Worm (Caenorhabditis elegans): ENCODE measurements around the gene srh-130.

Gene srh-130

ce11 chrV:5192501-5192900, 41.5 kb downstream of the srh-130 start, which contains the start of gene C03A7.13 (continued):
- TF ChIP-seq ceh-32 (tag; optimal IDR thresholded peaks at IDR 0.05; ENCODE audit: poor library complexity) = no peak
- no peak for TF ChIP-seq fkh-10 (GFP tag; optimal IDR thresholded peaks at IDR 0.05)
- TF ChIP-seq lin-39 (tag; optimal IDR thresholded peaks at IDR 0.05) = no peak
- no peak for TF ChIP-seq arid-1 (GFP tag; conservative IDR thresholded peaks at IDR 0.05)
- no peak for TF ChIP-seq madf-5 (GFP tag; IDR thresholded peaks at IDR 0.05)
- TF ChIP-seq nhr-111 (GFP tag; optimal IDR thresholded peaks at IDR 0.05) = no peak
- no peak for TF ChIP-seq zfp-2 (tag; optimal IDR thresholded peaks at IDR 0.05)
- TF ChIP-seq nhr-77 (tag; optimal IDR thresholded peaks at IDR 0.05) = peak; percentile 86
- TF ChIP-seq snpc-1.2 (GFP tag; IDR thresholded peaks at IDR 0.05) = no peak
- TF ChIP-seq T26A8.4 (GFP tag; IDR thresholded peaks at IDR 0.05) = no peak
- TF ChIP-seq R02D3.7 (tag; optimal IDR thresholded peaks at IDR 0.05) = no peak
- no peak for TF ChIP-seq daf-19 (GFP tag; conservative IDR thresholded peaks at IDR 0.05)
- no peak for TF ChIP-seq sdz-12 (GFP tag; optimal IDR thresholded peaks at IDR 0.05)
- no peak for TF ChIP-seq daf-8 (GFP tag; IDR thresholded peaks at IDR 0.05)
- no peak for TF ChIP-seq pha-4 (GFP tag; IDR thresholded peaks at IDR 0.05)
- no peak for TF ChIP-seq pha-4 (tag; optimal IDR thresholded peaks at IDR 0.05)
- TF ChIP-seq php-3 (GFP tag; IDR thresholded peaks at IDR 0.05) = peak; percentile 90
- TF ChIP-seq lir-3 (tag; optimal IDR thresholded peaks at IDR 0.05) = no peak
- no peak for TF ChIP-seq zip-11 (GFP tag; IDR thresholded peaks at IDR 0.05)
- TF ChIP-seq hlh-11 (tag; optimal IDR thresholded peaks at IDR 0.05) = peak; percentile 77
- no peak for TF ChIP-seq ctbp-1 (GFP tag; IDR thresholded peaks at IDR 0.05)
- peak; percentile 59; the same call in 1 of the 2 replicates for TF ChIP-seq tra-1 (GFP tag; IDR thresholded peaks at IDR 0.05)

DNA sequence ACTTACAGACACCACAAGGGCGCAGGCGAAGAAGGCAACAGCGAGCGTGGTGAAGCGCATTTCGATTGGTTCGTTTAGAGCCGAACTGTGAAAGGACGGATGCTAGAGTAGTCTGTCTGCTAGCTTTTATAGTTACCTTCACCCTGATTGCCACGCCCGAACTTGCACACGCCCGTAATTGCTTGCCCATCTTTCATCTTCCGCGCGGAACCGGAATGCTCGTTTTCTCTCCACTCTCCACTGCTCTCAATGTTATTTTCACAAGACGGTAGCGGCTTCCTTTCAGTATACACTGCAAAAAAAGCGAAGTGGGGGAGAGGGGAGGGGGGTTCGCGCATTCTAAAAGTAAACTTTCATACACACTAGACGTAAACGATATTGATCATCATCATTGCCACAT, 43.5 kb downstream of the srh-130 start, which contains the start of gene abu-8:
Gene abu-8 (minus strand): TSS at position 101 of the 400 bp plus-strand sequence.
- TF ChIP-seq saeg-2 (GFP tag; IDR thresholded peaks at IDR 0.05) (no peak), snpc-1.2 (GFP tag; IDR thresholded peaks at IDR 0.05) (no peak), hif-1 (tag; optimal IDR thresholded peaks at IDR 0.05) (no peak), F26F4.8 (GFP tag; conservative IDR thresholded peaks at IDR 0.05) (no peak), zfp-2 (tag; optimal IDR thresholded peaks at IDR 0.05) (no peak), ztf-7 (tag; optimal IDR thresholded peaks at IDR 0.05) (no peak), lsy-2 (tag; optimal IDR thresholded peaks at IDR 0.05) (no peak), dpl-1 (GFP tag; optimal IDR thresholded peaks at IDR 0.05) (no peak), dmd-8 (GFP tag; IDR thresholded peaks at IDR 0.05) (no peak)

ce11 chrV:5198240-5198639, 47.3 kb downstream of the srh-130 start, which contains the start of gene Y47A7.2:
Y47A7.2 (minus strand) TSS chrV:5198340.
- TF ChIP-seq T20F7.1 (GFP tag; optimal IDR thresholded peaks at IDR 0.05) (no peak), attf-4 (tag; optimal IDR thresholded peaks at IDR 0.05) (no peak), madf-5 (GFP tag; IDR thresholded peaks at IDR 0.05) (no peak), tra-1 (GFP tag; IDR thresholded peaks at IDR 0.05) (no peak), nhr-25 (tag; optimal IDR thresholded peaks at IDR 0.05; ENCODE audit: borderline replicate concordance, insufficient read depth) (no peak), ceh-62 (tag; optimal IDR thresholded peaks at IDR 0.05) (no peak), mep-1 (tag; optimal IDR thresholded peaks at IDR 0.05) (no peak), D1046.2 (GFP tag; IDR thresholded peaks at IDR 0.05) (no peak), nhr-76 (tag; optimal IDR thresholded peaks at IDR 0.05) (no peak), egl-43 (GFP tag; IDR thresholded peaks at IDR 0.05) (no peak), nhr-77 (tag; optimal IDR thresholded peaks at IDR 0.05) (no peak)

- TF ChIP-seq madf-5 (GFP tag; IDR thresholded peaks at IDR 0.05) = no peak
- no peak for TF ChIP-seq ama-1 (optimal IDR thresholded peaks at IDR 0.05)
- TF ChIP-seq F49E8.2 (tag; optimal IDR thresholded peaks at IDR 0.05; ENCODE audit: borderline replicate concordance) = no peak
- peak; percentile 8 for TF ChIP-seq rbr-2 (tag; optimal IDR thresholded peaks at IDR 0.05)
- peak; percentile 91 for TF ChIP-seq ces-1 (GFP tag; optimal IDR thresholded peaks at IDR 0.05)
- peak; percentile 51 for TF ChIP-seq fkh-10 (GFP tag; optimal IDR thresholded peaks at IDR 0.05)
- TF ChIP-seq unc-62 (GFP tag; optimal IDR thresholded peaks at IDR 0.05 in 1 of 2) = peak in 1 of 2 experiments; percentile 44
- no peak for TF ChIP-seq unc-62 (tag; optimal IDR thresholded peaks at IDR 0.05)
- TF ChIP-seq mdl-1 (tag; optimal IDR thresholded peaks at IDR 0.05) = no peak
Measured at ce11 chrV:5200188-5200587, 49.2 kb downstream of the srh-130 start.
